Fruit fly (Drosophila melanogaster): ENCODE data around the gene CG17991.

CG17991 gene

DNA sequence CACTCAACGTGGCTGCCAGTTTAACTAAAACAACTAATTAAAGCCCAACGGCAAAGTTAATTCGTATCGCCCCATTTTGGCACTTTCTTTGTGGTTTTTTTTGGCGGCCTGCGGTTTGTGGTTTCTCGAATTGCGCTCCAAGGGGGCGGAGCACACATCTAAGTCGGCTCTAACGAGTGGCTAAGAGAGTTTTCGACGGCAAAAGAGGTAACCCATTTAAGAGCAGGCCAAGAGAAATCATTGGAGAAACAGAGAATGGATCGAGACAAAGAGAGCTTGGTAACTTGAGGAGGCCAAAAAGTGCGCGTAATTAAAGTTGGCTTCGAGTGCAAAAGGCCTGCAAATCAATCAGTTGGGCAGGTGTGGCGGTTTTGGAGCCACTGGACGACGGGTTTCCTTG, 18.1 kb upstream of the CG17991 start:
- TF ChIP-seq Pif1A (GFP tag; optimal IDR thresholded peaks at IDR 0.05) (no peak), CG13204 (GFP tag; optimal IDR thresholded peaks at IDR 0.05) (no peak), CG14655 (GFP tag; optimal IDR thresholded peaks at IDR 0.05) (no peak), Ets98B (GFP tag; IDR thresholded peaks at IDR 0.05) (no peak; the same call in 1 of the 2 replicates), Snoo (tag; optimal IDR thresholded peaks at IDR 0.05) (no peak), CG10348 (GFP tag; IDR thresholded peaks at IDR 0.05) (no peak), CG34367 (tag; optimal IDR thresholded peaks at IDR 0.05) (no peak), CG8159 (tag; optimal IDR thresholded peaks at IDR 0.05) (no peak), EcR (GFP tag; optimal IDR thresholded peaks at IDR 0.05) (no peak), Pif1B (GFP tag; optimal IDR thresholded peaks at IDR 0.05) (no peak), CG8301 (tag; optimal IDR thresholded peaks at IDR 0.05) (no peak), CG12605 (GFP tag; IDR thresholded peaks at IDR 0.05) (no peak), D1 (tag; optimal IDR thresholded peaks at IDR 0.05) (no peak), CG9948 (tag; optimal IDR thresholded peaks at IDR 0.05) (no peak), CG17806 (tag; optimal IDR thresholded peaks at IDR 0.05) (no peak), rn (GFP tag; IDR thresholded peaks at IDR 0.05) (no peak), CG15710 (tag; optimal IDR thresholded peaks at IDR 0.05) (no peak), CG32121 (GFP tag; IDR thresholded peaks at IDR 0.05) (no peak), fd96Ca (GFP tag; IDR thresholded peaks at IDR 0.05) (no peak), CG4496 (GFP tag; IDR thresholded peaks at IDR 0.05) (no peak)

DNA sequence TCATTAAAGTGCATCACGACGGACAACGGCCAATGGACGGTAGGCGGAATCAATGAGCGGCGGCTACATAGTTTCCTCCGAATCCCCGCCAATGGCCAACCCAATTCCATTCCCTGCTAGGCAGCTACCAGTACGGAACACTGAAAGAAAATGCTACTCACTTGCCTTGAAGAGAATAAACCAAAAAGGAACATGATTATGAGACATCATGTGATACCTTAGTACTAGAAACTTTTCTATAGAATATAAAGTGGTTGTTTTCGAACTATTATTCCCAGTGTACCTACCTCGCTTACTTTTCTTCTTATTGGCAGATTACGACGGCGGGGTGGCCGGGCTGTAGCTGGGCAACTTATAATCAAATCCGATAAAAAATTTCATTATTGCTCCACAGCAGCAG, 16.3 kb upstream of the CG17991 start:
- TF ChIP-seq CG9948 (tag; optimal IDR thresholded peaks at IDR 0.05), result peak; percentile 60
- TF ChIP-seq Snoo (tag; optimal IDR thresholded peaks at IDR 0.05), result peak; percentile 52
- TF ChIP-seq fd96Ca (GFP tag; IDR thresholded peaks at IDR 0.05), result peak; percentile 73
- TF ChIP-seq CG4496 (GFP tag; IDR thresholded peaks at IDR 0.05), result peak; percentile 63; the same call in 2 of the 3 replicates
- TF ChIP-seq CG8159 (tag; optimal IDR thresholded peaks at IDR 0.05), result peak; percentile 75
- peak; percentile 69 for TF ChIP-seq CG15710 (tag; optimal IDR thresholded peaks at IDR 0.05)
- TF ChIP-seq Ets98B (GFP tag; IDR thresholded peaks at IDR 0.05), result peak; percentile 72
- TF ChIP-seq CG32121 (GFP tag; IDR thresholded peaks at IDR 0.05), result peak; percentile 51; the same call in 1 of the 2 replicates
- TF ChIP-seq EcR (GFP tag; optimal IDR thresholded peaks at IDR 0.05), result no peak
- peak; percentile 30 for TF ChIP-seq gl (tag; optimal IDR thresholded peaks at IDR 0.05)
- TF ChIP-seq Pif1A (GFP tag; optimal IDR thresholded peaks at IDR 0.05), result peak; percentile 66
- peak; percentile 60 for TF ChIP-seq CG34367 (tag; optimal IDR thresholded peaks at IDR 0.05)
- TF ChIP-seq CG10348 (GFP tag; IDR thresholded peaks at IDR 0.05), result no peak
- peak; percentile 78 for TF ChIP-seq CG14655 (GFP tag; optimal IDR thresholded peaks at IDR 0.05)
- TF ChIP-seq Pif1B (GFP tag; optimal IDR thresholded peaks at IDR 0.05), result peak; percentile 65
- no peak for TF ChIP-seq D1 (tag; optimal IDR thresholded peaks at IDR 0.05)
- peak; percentile 49 for TF ChIP-seq CG12605 (GFP tag; IDR thresholded peaks at IDR 0.05)
- TF ChIP-seq CG17806 (tag; optimal IDR thresholded peaks at IDR 0.05), result peak; percentile 71
- peak; percentile 70 for TF ChIP-seq CG8301 (tag; optimal IDR thresholded peaks at IDR 0.05)
- no peak for TF ChIP-seq CG13204 (GFP tag; optimal IDR thresholded peaks at IDR 0.05)
- peak; percentile 34; the same call in 1 of the 2 replicates for TF ChIP-seq rn (GFP tag; IDR thresholded peaks at IDR 0.05)

DNA sequence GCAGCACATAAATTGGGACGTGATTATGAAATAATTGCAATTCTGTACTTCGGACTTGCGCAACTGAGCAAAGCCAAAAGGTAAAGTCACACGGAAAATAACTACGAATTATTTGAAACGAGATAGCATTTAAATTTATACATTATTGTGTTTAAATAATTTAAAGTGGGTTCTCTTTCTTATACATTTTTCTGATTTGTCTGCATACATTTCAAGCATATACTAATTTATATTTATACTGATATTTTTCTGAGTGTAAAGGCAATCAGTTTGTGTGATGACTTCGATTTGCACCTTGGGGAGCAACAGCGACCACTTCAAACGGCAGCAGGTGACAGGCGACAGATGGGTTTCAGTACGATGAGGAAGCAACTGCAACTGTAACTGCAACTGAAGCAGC, 15.6 kb upstream of the CG17991 start:
- TF ChIP-seq EcR (GFP tag; optimal IDR thresholded peaks at IDR 0.05), result no peak
- TF ChIP-seq CG32121 (GFP tag; IDR thresholded peaks at IDR 0.05), result no peak
- TF ChIP-seq Pif1B (GFP tag; optimal IDR thresholded peaks at IDR 0.05), result no peak
- TF ChIP-seq Pif1A (GFP tag; optimal IDR thresholded peaks at IDR 0.05), result no peak
- peak; percentile 33 for TF ChIP-seq CG8159 (tag; optimal IDR thresholded peaks at IDR 0.05)
- peak; percentile 4 for TF ChIP-seq CG8301 (tag; optimal IDR thresholded peaks at IDR 0.05)
- TF ChIP-seq CG15710 (tag; optimal IDR thresholded peaks at IDR 0.05), result no peak
- no peak for TF ChIP-seq gl (tag; optimal IDR thresholded peaks at IDR 0.05)
- peak; percentile 22 for TF ChIP-seq CG9948 (tag; optimal IDR thresholded peaks at IDR 0.05)
- peak; percentile 20 for TF ChIP-seq CG14655 (GFP tag; optimal IDR thresholded peaks at IDR 0.05)
- TF ChIP-seq Ets98B (GFP tag; IDR thresholded peaks at IDR 0.05), result no peak

- peak; percentile 41 for TF ChIP-seq EcR (GFP tag; optimal IDR thresholded peaks at IDR 0.05)
- peak; percentile 16 for TF ChIP-seq CG13204 (GFP tag; optimal IDR thresholded peaks at IDR 0.05)
- TF ChIP-seq CG12605 (GFP tag; IDR thresholded peaks at IDR 0.05), result no peak
Measured at dm6 chr3R:27226080-27226648, 14.9 kb upstream of the CG17991 start.

- TF ChIP-seq gl (tag; optimal IDR thresholded peaks at IDR 0.05) (no peak), Ets98B (GFP tag; IDR thresholded peaks at IDR 0.05) (peak; percentile 40; the same call in 1 of the 2 replicates), CG4496 (GFP tag; IDR thresholded peaks at IDR 0.05) (peak; percentile 67; the same call in 2 of the 3 replicates)
Measured at dm6 chr3R:27228342-27228741, 12.7 kb upstream of the CG17991 start, which contains the start of gene CG42813. CG42813 (minus strand) TSS chr3R:27228561.

DNA sequence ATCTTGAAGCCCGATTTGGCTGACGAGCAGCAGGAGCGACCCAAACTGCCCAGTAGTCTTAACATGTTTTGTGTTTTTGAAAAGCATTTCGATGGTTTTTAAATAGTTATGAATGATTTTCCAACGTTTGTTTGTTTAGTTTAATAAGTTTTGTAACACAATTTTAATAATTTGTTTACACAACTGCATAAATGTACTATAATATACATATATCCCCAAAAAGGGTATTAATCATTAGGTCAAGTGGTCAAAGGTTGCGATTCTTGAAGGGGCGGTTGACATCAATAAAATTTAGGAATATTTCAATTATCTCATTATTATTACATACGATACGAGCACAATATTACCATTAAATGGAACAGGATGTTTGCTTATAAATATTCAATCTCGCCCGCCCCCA, 11.7 kb upstream of the CG17991 start, which contains the start of gene CG42814:
Gene CG42814, minus strand, starts transcription at position 101 of the 400 bp plus-strand sequence.
- TF ChIP-seq CG15710 (tag; optimal IDR thresholded peaks at IDR 0.05) (no peak), CG34367 (tag; optimal IDR thresholded peaks at IDR 0.05) (no peak), CG32121 (GFP tag; IDR thresholded peaks at IDR 0.05) (no peak), rn (GFP tag; IDR thresholded peaks at IDR 0.05) (no peak)

- TF ChIP-seq Pif1B (GFP tag; optimal IDR thresholded peaks at IDR 0.05), result no peak
Measured at dm6 chr3R:27233398-27233797, 7.7 kb upstream of the CG17991 start, which contains the start of gene CG31068. CG31068 (plus strand) TSS chr3R:27233698.

Measured in whole organism, pupa.